Worm (Caenorhabditis elegans): Measurements from ENCODE around the gene F45G2.9.

DNA sequence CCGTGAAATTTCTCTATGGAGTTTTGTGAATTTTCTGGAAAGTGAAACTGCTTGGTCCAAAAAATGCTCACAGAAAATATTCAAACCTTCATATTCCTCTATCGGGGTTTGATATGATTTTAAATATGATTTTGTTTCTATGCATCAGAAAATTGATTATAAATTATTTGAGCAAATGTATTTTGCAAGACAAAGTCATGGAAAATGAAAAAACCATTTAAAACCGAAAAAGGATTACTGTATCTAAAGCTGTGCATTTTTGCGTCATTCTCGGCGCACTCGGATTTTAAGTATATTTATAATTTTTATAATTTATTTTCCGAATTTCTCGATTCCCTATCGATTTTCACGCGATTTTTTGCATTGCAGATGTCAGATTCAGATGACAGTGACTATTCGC lies 34.8 kb upstream of the F45G2.9 start, which contains the start of gene pssy-2:
- no peak for TF ChIP-seq ceh-82 (tag; optimal IDR thresholded peaks at IDR 0.05)
- no peak for TF ChIP-seq nhr-12 (tag; optimal IDR thresholded peaks at IDR 0.05)
- no peak for TF ChIP-seq ZK546.5 (tag; optimal IDR thresholded peaks at IDR 0.05)
- no peak for TF ChIP-seq snpc-4 (tag; optimal IDR thresholded peaks at IDR 0.05)
- no peak for TF ChIP-seq lsy-2 (tag; optimal IDR thresholded peaks at IDR 0.05)
- TF ChIP-seq nhr-129 (tag; optimal IDR thresholded peaks at IDR 0.05), result no peak
- TF ChIP-seq sma-3 (GFP tag; optimal IDR thresholded peaks at IDR 0.05), result no peak
- no peak for TF ChIP-seq egl-27 (tag; optimal IDR thresholded peaks at IDR 0.05)
